Fruit fly (Drosophila melanogaster): Measurements from ENCODE around the gene e.

The e gene

DNA sequence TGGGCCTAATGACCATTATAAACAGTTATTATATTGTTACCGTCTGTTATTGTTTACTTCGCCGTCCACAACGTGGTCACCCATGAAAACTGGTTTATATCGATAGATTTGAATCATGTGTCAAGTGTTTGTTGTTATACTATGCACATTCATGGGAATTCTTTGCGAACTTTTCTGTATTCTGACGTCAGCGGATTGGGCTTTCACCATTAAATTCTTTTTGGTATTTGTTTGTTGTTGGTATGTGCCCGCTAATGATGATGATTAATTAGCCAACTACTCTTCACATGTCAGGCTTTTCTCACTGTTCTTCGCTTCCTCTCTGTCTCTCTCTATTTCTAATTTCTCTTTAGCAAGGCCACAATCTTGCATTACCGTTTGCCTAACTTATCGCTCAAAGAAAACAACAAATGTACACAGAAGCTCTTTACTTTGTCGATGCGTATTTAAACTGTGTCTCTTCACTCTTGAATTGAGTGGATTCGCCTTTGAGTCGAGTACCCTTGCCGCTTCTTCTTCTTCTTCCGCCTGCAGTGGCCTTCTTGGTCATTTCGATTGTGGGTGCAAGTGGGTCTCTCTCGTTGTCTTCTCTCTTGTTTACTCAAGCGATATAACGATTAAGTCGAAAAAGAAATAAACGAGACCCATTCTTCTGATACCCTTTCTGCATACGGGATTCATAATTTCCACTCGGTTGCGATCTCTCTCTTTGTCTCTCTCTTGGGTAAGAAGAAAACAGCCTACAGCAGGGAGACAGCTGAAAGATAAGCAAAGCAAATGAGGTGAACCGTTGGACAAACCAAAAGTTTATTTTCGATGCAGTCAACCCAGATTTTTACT lies 33.1 kb downstream of the e start:
- no peak for TF ChIP-seq EcR (GFP tag; optimal IDR thresholded peaks at IDR 0.05)
- TF ChIP-seq CG12605 (GFP tag; IDR thresholded peaks at IDR 0.05): peak; percentile 61
- no peak for TF ChIP-seq fd96Ca (GFP tag; IDR thresholded peaks at IDR 0.05)
- TF ChIP-seq D1 (tag; optimal IDR thresholded peaks at IDR 0.05): no peak
- TF ChIP-seq CG34367 (tag; optimal IDR thresholded peaks at IDR 0.05): no peak
- no peak for TF ChIP-seq CG15710 (tag; optimal IDR thresholded peaks at IDR 0.05)
- no peak for TF ChIP-seq CG17806 (tag; optimal IDR thresholded peaks at IDR 0.05)
- TF ChIP-seq CG4496 (GFP tag; IDR thresholded peaks at IDR 0.05): no peak
- TF ChIP-seq Ets98B (GFP tag; IDR thresholded peaks at IDR 0.05): peak; percentile 44; the same call in 1 of the 2 replicates
- TF ChIP-seq gl (tag; optimal IDR thresholded peaks at IDR 0.05): no peak
- no peak for TF ChIP-seq CG8301 (tag; optimal IDR thresholded peaks at IDR 0.05)
- no peak for TF ChIP-seq rn (GFP tag; IDR thresholded peaks at IDR 0.05)
- TF ChIP-seq CG10348 (GFP tag; IDR thresholded peaks at IDR 0.05): no peak
- TF ChIP-seq CG14655 (GFP tag; optimal IDR thresholded peaks at IDR 0.05): no peak

DNA sequence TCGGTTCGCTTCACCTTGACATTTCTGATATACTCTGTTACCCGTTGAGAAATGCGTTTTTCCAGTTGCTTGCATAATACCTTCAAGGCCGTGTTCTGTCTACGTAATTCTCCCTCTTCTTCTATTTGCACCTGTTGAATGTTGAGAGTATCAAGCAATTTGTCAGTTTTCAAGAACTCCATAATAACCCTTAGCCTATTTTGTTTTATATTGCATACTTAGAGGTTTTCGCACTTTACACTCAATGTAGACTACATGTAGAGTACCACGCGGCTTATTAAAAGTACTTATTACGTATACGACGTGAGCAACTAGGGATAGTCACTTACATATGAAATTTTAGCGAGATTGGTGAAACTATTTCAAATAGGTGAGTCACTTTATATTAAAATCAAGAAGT lies 33.8 kb downstream of the e start:
- TF ChIP-seq CG13204 (GFP tag; optimal IDR thresholded peaks at IDR 0.05): no peak
- TF ChIP-seq EcR (GFP tag; optimal IDR thresholded peaks at IDR 0.05): peak; percentile 17
- TF ChIP-seq Pif1B (GFP tag; optimal IDR thresholded peaks at IDR 0.05): no peak
- TF ChIP-seq CG4496 (GFP tag; IDR thresholded peaks at IDR 0.05): peak; percentile 25; the same call in 1 of the 3 replicates
- TF ChIP-seq CG14655 (GFP tag; optimal IDR thresholded peaks at IDR 0.05): peak; percentile 0

DNA sequence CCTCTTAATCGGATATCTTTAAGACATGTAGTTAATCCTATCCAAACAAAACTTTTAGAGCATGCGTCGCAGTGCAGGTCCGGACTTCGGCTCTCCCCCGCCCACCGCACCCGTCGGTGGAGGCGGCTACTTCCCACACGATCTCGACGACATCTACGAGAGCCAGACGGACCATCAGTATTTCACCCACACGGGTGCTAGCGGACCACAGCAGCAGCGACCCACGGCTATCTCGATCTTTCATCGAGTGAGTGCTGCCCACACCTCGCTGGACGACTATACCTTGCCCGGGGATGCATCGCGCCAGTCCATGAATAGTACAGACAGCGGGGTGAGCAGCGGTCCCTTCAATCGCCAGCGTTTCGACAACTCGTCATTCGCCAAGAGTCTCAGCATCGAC lies 35.4 kb downstream of the e start:
- TF ChIP-seq CG9948 (tag; optimal IDR thresholded peaks at IDR 0.05): no peak
- TF ChIP-seq CG8301 (tag; optimal IDR thresholded peaks at IDR 0.05): no peak

DNA sequence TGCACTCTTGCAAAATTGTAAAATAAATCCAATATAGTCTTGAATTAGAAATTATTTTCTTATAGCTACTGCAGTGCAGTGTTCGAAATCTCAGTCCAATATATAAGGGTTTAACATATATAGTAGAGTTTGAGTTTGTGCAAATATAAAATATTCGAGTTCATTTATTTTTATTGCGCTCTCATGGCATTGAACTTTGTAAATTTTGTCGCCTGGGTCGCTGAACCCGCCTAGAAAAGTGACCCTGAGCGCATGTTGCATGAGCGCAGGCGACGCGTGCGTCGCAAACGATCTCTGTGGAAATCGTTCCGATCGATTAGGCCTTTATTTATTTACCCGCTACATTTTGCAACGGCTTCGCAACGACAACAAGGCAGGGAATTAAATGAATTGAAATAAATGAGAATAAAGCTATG lies 37.0 kb downstream of the e start:
- TF ChIP-seq CG9948 (tag; optimal IDR thresholded peaks at IDR 0.05) (peak; percentile 65), CG12605 (GFP tag; IDR thresholded peaks at IDR 0.05) (0 out of 2 replicates have a peak, but pooled peaks have one; percentile 36), CG8301 (tag; optimal IDR thresholded peaks at IDR 0.05) (peak; percentile 58), Snoo (tag; optimal IDR thresholded peaks at IDR 0.05) (peak; percentile 14), CG13204 (GFP tag; optimal IDR thresholded peaks at IDR 0.05) (no peak), CG4496 (GFP tag; IDR thresholded peaks at IDR 0.05) (peak; percentile 50; the same call in 1 of the 3 replicates), rn (GFP tag; IDR thresholded peaks at IDR 0.05) (0 out of 2 replicates have a peak, but pooled peaks have one; percentile 24), CG32121 (GFP tag; IDR thresholded peaks at IDR 0.05) (peak; percentile 57), CG14655 (GFP tag; optimal IDR thresholded peaks at IDR 0.05) (peak; percentile 67), CG10348 (GFP tag; IDR thresholded peaks at IDR 0.05) (0 out of 2 replicates have a peak, but pooled peaks have one; percentile 27), D1 (tag; optimal IDR thresholded peaks at IDR 0.05) (no peak), Pif1B (GFP tag; optimal IDR thresholded peaks at IDR 0.05) (peak; percentile 63), fd96Ca (GFP tag; IDR thresholded peaks at IDR 0.05) (peak; percentile 78), CG15710 (tag; optimal IDR thresholded peaks at IDR 0.05) (peak; percentile 61), EcR (GFP tag; optimal IDR thresholded peaks at IDR 0.05) (peak; percentile 89), CG8159 (tag; optimal IDR thresholded peaks at IDR 0.05) (peak; percentile 70), Ets98B (GFP tag; IDR thresholded peaks at IDR 0.05) (peak; percentile 53), Pif1A (GFP tag; optimal IDR thresholded peaks at IDR 0.05) (peak; percentile 66), CG34367 (tag; optimal IDR thresholded peaks at IDR 0.05) (peak; percentile 57), CG17806 (tag; optimal IDR thresholded peaks at IDR 0.05) (peak; percentile 65), gl (tag; optimal IDR thresholded peaks at IDR 0.05) (no peak)

DNA sequence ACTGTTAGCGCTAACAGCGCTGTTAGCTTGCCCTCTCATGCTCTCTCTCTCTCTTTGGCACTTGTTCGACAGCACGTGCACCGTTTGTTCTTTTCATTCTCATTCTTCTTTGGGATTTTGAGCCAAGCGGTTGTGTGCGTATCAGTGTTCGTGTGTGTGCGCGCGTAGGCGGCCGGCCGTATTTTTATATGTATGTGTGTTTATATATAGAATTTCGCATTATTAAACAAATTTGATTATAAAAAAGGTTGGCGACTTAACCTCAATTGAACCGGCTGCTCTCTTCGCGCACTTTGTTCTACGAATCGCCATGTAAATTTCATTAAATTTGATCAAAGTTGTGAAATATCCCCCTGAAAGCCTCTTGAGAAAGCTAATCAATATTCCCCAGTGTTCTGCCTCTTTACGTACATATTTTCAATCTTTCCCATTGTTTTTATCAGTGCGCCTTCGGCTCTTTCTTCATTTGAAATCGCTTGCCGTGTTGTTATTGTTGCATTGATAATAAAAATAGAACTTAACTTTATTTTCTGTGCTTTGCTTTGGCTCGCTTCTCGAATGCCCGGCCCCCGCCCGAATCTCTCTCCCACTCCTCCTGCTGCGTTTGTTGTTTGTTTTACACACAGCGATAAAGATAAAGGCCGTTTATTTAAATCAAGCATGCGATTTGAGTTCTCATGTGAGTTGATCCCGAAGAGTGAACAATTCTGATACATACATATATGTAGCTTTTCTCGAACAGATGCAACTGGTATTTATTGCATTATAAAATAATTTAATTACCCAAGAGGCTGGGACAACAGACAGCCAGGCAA lies 37.7 kb downstream of the e start:
- TF ChIP-seq CG9948 (tag; optimal IDR thresholded peaks at IDR 0.05) (no peak), Pif1A (GFP tag; optimal IDR thresholded peaks at IDR 0.05) (no peak), Ets98B (GFP tag; IDR thresholded peaks at IDR 0.05) (no peak), CG14655 (GFP tag; optimal IDR thresholded peaks at IDR 0.05) (peak; percentile 1), CG13204 (GFP tag; optimal IDR thresholded peaks at IDR 0.05) (no peak), Pif1B (GFP tag; optimal IDR thresholded peaks at IDR 0.05) (no peak), CG34367 (tag; optimal IDR thresholded peaks at IDR 0.05) (no peak), EcR (GFP tag; optimal IDR thresholded peaks at IDR 0.05) (peak; percentile 27)

DNA sequence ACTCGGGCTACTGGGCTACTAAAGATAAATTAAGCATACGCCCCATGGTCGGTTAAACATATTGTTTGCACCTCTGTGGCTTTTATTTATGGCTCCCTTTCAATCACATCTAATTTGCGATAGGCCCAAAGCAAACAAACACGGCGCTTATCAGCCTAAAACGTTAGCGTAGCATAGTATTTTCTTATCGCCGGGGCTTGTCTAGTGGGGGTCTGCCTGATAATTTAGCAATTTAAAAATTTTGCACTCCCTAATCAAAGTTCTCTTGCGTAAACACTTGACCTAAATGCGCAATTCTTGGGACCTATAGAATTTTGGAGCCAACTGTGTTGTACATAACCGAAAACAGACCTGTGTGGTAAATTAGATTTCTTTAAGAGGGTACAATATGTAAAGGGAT lies 38.9 kb downstream of the e start:
- TF ChIP-seq CG14655 (GFP tag; optimal IDR thresholded peaks at IDR 0.05) (no peak), gl (tag; optimal IDR thresholded peaks at IDR 0.05) (no peak), Snoo (tag; optimal IDR thresholded peaks at IDR 0.05) (no peak), CG15710 (tag; optimal IDR thresholded peaks at IDR 0.05) (no peak), CG17806 (tag; optimal IDR thresholded peaks at IDR 0.05) (no peak), CG9948 (tag; optimal IDR thresholded peaks at IDR 0.05) (no peak), EcR (GFP tag; optimal IDR thresholded peaks at IDR 0.05) (no peak), Pif1A (GFP tag; optimal IDR thresholded peaks at IDR 0.05) (no peak), D1 (tag; optimal IDR thresholded peaks at IDR 0.05) (no peak), rn (GFP tag; IDR thresholded peaks at IDR 0.05) (no peak), Pif1B (GFP tag; optimal IDR thresholded peaks at IDR 0.05) (no peak), CG13204 (GFP tag; optimal IDR thresholded peaks at IDR 0.05) (no peak), Ets98B (GFP tag; IDR thresholded peaks at IDR 0.05) (no peak), CG10348 (GFP tag; IDR thresholded peaks at IDR 0.05) (no peak), CG8301 (tag; optimal IDR thresholded peaks at IDR 0.05) (no peak), CG8159 (tag; optimal IDR thresholded peaks at IDR 0.05) (no peak), CG34367 (tag; optimal IDR thresholded peaks at IDR 0.05) (no peak), CG4496 (GFP tag; IDR thresholded peaks at IDR 0.05) (no peak), CG32121 (GFP tag; IDR thresholded peaks at IDR 0.05) (no peak), CG12605 (GFP tag; IDR thresholded peaks at IDR 0.05) (no peak)

Data from whole organism, pupa.